Worm (Caenorhabditis elegans) whole organism, young adult: Measurements from ENCODE around the gene gpa-4.

Experiments used
- B0035.1 ChIP-seq: sonication (generic microtip); optimal IDR thresholded peaks from 2 replicates; lab custom pipeline; 2016; ENCODE audit warnings: missing genetic modification characterization, mild to moderate bottlenecking, missing compliant biosample characterization, missing genotype, missing genetic modification reagents
- C17E4.6 ChIP-seq: fragments of 200-800 bp; sonication (Bioruptor generic); IDR thresholded peaks from 2 replicates; pipeline ENCODE4 v1.3.6; 2022; ENCODE audit warnings: missing genetic modification reagents, missing genetic modification characterization, missing compliant biosample characterization
- F23B12.7 ChIP-seq: sonication (generic microtip); optimal IDR thresholded peaks from 2 replicates; lab custom pipeline; 2017; ENCODE audit warnings: missing genetic modification characterization, mild to moderate bottlenecking, missing compliant biosample characterization, antibody characterized with exemption, moderate library complexity; ENCODE audit not compliant: insufficient read depth
- F33H1.4 ChIP-seq: fragments of 200-800 bp; sonication (Bioruptor generic); IDR thresholded peaks from 2 replicates; pipeline ENCODE4 v1.3.6; 2022; ENCODE audit warnings: missing genetic modification reagents, missing genetic modification characterization, missing compliant biosample characterization
- F37B4.10 ChIP-seq: fragments of 200-800 bp; sonication (Bioruptor generic); IDR thresholded peaks from 2 replicates; pipeline ENCODE4 v1.3.6; 2022; ENCODE audit warnings: missing genetic modification characterization, missing compliant biosample characterization
- F49E8.2 ChIP-seq: sonication (generic microtip); optimal IDR thresholded peaks from 3 replicates; lab custom pipeline; 2017; ENCODE audit warnings: missing genetic modification characterization, mild to moderate bottlenecking, missing compliant biosample characterization, antibody characterized with exemption, moderate library complexity; ENCODE audit not compliant: insufficient read depth
- F52B5.7 ChIP-seq: sonication (generic microtip); optimal IDR thresholded peaks from 2 replicates; lab custom pipeline; 2016; ENCODE audit warnings: mild to moderate bottlenecking, missing genetic modification characterization, missing compliant biosample characterization
- F57A8.1 ChIP-seq: fragments of 200-800 bp; sonication (Bioruptor generic); optimal IDR thresholded peaks from 2 replicates; lab custom pipeline; 2018; ENCODE audit warnings: mild to moderate bottlenecking, missing genetic modification characterization, moderate library complexity, missing compliant biosample characterization
- F57C9.4 ChIP-seq: sonication (generic microtip); optimal IDR thresholded peaks from 2 replicates; lab custom pipeline; 2017; ENCODE audit warnings: mild to moderate bottlenecking, missing genetic modification characterization, missing compliant biosample characterization
- K11D2.4 ChIP-seq: fragments of 200-800 bp; sonication (Bioruptor generic); IDR thresholded peaks from 2 replicates; pipeline ENCODE4 v1.3.6; 2022; ENCODE audit warnings: missing genetic modification reagents, missing genetic modification characterization, missing compliant biosample characterization
- T26A5.8 ChIP-seq: sonication (generic microtip); optimal IDR thresholded peaks from 2 replicates; lab custom pipeline; 2016; ENCODE audit warnings: missing genetic modification characterization, missing compliant biosample characterization
- Y67H2A.10 ChIP-seq: fragments of 200-800 bp; sonication (Bioruptor generic); conservative IDR thresholded peaks from 2 replicates; pipeline ENCODE4 v1.3.6; 2022; ENCODE audit warnings: missing genetic modification reagents, missing genetic modification characterization, missing compliant biosample characterization
- Y79H2A.3 ChIP-seq: fragments of 200-800 bp; sonication (Bioruptor generic); conservative IDR thresholded peaks from 2 replicates; pipeline ENCODE4 v1.3.6; 2022; ENCODE audit warnings: missing genetic modification reagents, missing genetic modification characterization, missing compliant biosample characterization
- ZK185.1 ChIP-seq: sonication (generic microtip); optimal IDR thresholded peaks from 2 replicates; lab custom pipeline; 2016; ENCODE audit warnings: mild to moderate bottlenecking, missing genetic modification characterization, missing compliant biosample characterization; ENCODE audit not compliant: poor library complexity, severe bottlenecking
- akir-1 ChIP-seq: fragments of 200-800 bp; sonication (Bioruptor generic); optimal IDR thresholded peaks from 2 replicates; lab custom pipeline; 2018; ENCODE audit warnings: mild to moderate bottlenecking, missing genetic modification characterization, moderate library complexity, missing compliant biosample characterization
- aptf-2 ChIP-seq: fragments of 200-800 bp; sonication (Bioruptor generic); conservative IDR thresholded peaks from 2 replicates; pipeline ENCODE4 v1.3.6; 2022; ENCODE audit warnings: missing genetic modification reagents, missing genetic modification characterization, missing compliant biosample characterization
- aptf-3 ChIP-seq: fragments of 200-800 bp; sonication (Bioruptor generic); IDR thresholded peaks from 2 replicates; pipeline ENCODE4 v1.3.6; 2022; ENCODE audit warnings: missing genetic modification characterization, missing compliant biosample characterization
- attf-3 ChIP-seq: fragments of 200-800 bp; sonication (Bioruptor generic); conservative IDR thresholded peaks from 2 replicates; pipeline ENCODE4 v1.3.6; 2022; ENCODE audit warnings: missing genetic modification reagents, missing genetic modification characterization, missing compliant biosample characterization
- cebp-2 ChIP-seq: fragments of 200-800 bp; sonication (Bioruptor generic); IDR thresholded peaks from 2 replicates; pipeline ENCODE4 v1.3.6; 2022; ENCODE audit warnings: missing genetic modification characterization, missing compliant biosample characterization
- ceh-100 ChIP-seq: fragments of 200-800 bp; sonication (Bioruptor generic); IDR thresholded peaks from 2 replicates; pipeline ENCODE4 v1.3.6; 2022; ENCODE audit warnings: missing genetic modification reagents, missing genetic modification characterization, missing compliant biosample characterization
- ceh-27 ChIP-seq: fragments of 200-800 bp; sonication (Bioruptor generic); optimal IDR thresholded peaks from 2 replicates; lab custom pipeline; 2018; ENCODE audit warnings: mild to moderate bottlenecking, missing genetic modification characterization, moderate library complexity, missing compliant biosample characterization
- die-1 ChIP-seq: sonication (generic microtip); optimal IDR thresholded peaks from 2 replicates; lab custom pipeline; 2016; ENCODE audit warnings: missing genotype, mild to moderate bottlenecking, missing genetic modification characterization, missing compliant biosample characterization
- dox-1 ChIP-seq: fragments of 200-800 bp; sonication (Bioruptor generic); IDR thresholded peaks from 2 replicates; pipeline ENCODE4 v1.3.6; 2022; ENCODE audit warnings: missing genetic modification reagents, missing genetic modification characterization, missing compliant biosample characterization
- egl-18 ChIP-seq: fragments of 200-800 bp; sonication (Bioruptor generic); IDR thresholded peaks from 2 replicates; pipeline ENCODE4 v1.3.6; 2022; ENCODE audit warnings: missing genetic modification reagents, missing genetic modification characterization, missing compliant biosample characterization
- gei-17 ChIP-seq: fragments of 200-800 bp; sonication (Bioruptor generic); optimal IDR thresholded peaks from 2 replicates; lab custom pipeline; 2018; ENCODE audit warnings: mild to moderate bottlenecking, missing genetic modification characterization, missing compliant biosample characterization
- hmg-20 ChIP-seq: fragments of 200-800 bp; sonication (Bioruptor generic); IDR thresholded peaks from 2 replicates; pipeline ENCODE4 v1.3.6; 2022; ENCODE audit warnings: missing genetic modification reagents, missing genetic modification characterization, missing compliant biosample characterization
- hrde-1 ChIP-seq: sonication (generic microtip); optimal IDR thresholded peaks from 2 replicates; lab custom pipeline; 2016; ENCODE audit warnings: missing genetic modification characterization, mild to moderate bottlenecking, missing compliant biosample characterization, moderate library complexity, missing genotype, missing genetic modification reagents, borderline replicate concordance
- hsf-1 ChIP-seq: fragments of 200-800 bp; sonication (Bioruptor generic); IDR thresholded peaks from 2 replicates; pipeline ENCODE4 v1.3.6; 2022; ENCODE audit warnings: missing genetic modification reagents, missing genetic modification characterization, missing compliant biosample characterization
- let-607 ChIP-seq, 2 experiments: fragments of 200-800 bp in 1 of 2; sonication (Bioruptor generic) in 1 of 2; sonication (generic microtip) in 1 of 2; optimal IDR thresholded peaks; 2 replicates each; lab custom pipeline; 2016 to 2018; ENCODE audit warnings: mild to moderate bottlenecking in 2 of 2, missing compliant biosample characterization in 2 of 2, missing genetic modification characterization in 2 of 2, moderate library complexity in 2 of 2, missing genotype in 1 of 2
- lin-35 ChIP-seq, 3 experiments: fragments of 150-350 bp in 2 of 3; sonication (generic microtip) in 1 of 3; optimal IDR thresholded peaks; 2 replicates each; lab custom pipeline; 2014 to 2018; ENCODE audit warnings: missing biosample characterization in 3 of 3, missing genetic modification characterization in 3 of 3, missing genetic modification reagents in 3 of 3
- lin-54 ChIP-seq: fragments of 200-800 bp; sonication (Bioruptor generic); optimal IDR thresholded peaks from 2 replicates; lab custom pipeline; 2018; ENCODE audit warnings: mild to moderate bottlenecking, missing genetic modification characterization, missing compliant biosample characterization
- lsy-27 ChIP-seq: sonication (generic microtip); optimal IDR thresholded peaks from 2 replicates; lab custom pipeline; 2017; ENCODE audit warnings: missing genetic modification characterization, mild to moderate bottlenecking, missing compliant biosample characterization, antibody characterized with exemption, missing genotype, borderline replicate concordance; ENCODE audit not compliant: insufficient read depth
- madf-10 ChIP-seq: sonication (generic microtip); optimal IDR thresholded peaks from 2 replicates; lab custom pipeline; 2016; ENCODE audit warnings: mild to moderate bottlenecking, missing genetic modification characterization, missing compliant biosample characterization
- mes-4 ChIP-seq: sonication (generic microtip); optimal IDR thresholded peaks from 2 replicates; lab custom pipeline; 2016; ENCODE audit warnings: missing genotype, missing genetic modification characterization, missing compliant biosample characterization
- mxl-1 ChIP-seq: sonication (generic microtip); optimal IDR thresholded peaks from 2 replicates; lab custom pipeline; 2016; ENCODE audit warnings: missing genetic modification characterization, missing compliant biosample characterization
- nhr-120 ChIP-seq: fragments of 200-800 bp; sonication (Bioruptor generic); IDR thresholded peaks from 2 replicates; pipeline ENCODE4 v1.3.6; 2022; ENCODE audit warnings: missing genetic modification characterization, missing compliant biosample characterization
- nhr-80 ChIP-seq: sonication (generic microtip); optimal IDR thresholded peaks from 2 replicates; lab custom pipeline; 2016; ENCODE audit warnings: missing genetic modification characterization, missing compliant biosample characterization
- snpc-1.1 ChIP-seq: sonication (generic microtip); optimal IDR thresholded peaks from 2 replicates; lab custom pipeline; 2017; ENCODE audit warnings: missing genetic modification characterization, mild to moderate bottlenecking, missing compliant biosample characterization, antibody characterized with exemption, moderate library complexity, missing genotype, missing genetic modification reagents; ENCODE audit not compliant: insufficient read depth
- tbp1 ChIP-seq: fragments of 200-800 bp; sonication (Bioruptor generic); optimal IDR thresholded peaks from 2 replicates; lab custom pipeline; 2018; ENCODE audit warnings: mild to moderate bottlenecking, missing genetic modification characterization, missing compliant biosample characterization
- tbx-9 ChIP-seq: sonication (generic microtip); optimal IDR thresholded peaks from 2 replicates; lab custom pipeline; 2016; ENCODE audit warnings: borderline replicate concordance, missing genetic modification characterization, inconsistent platforms, missing compliant biosample characterization
- tlf-1 ChIP-seq: fragments of 200-800 bp; sonication (Bioruptor generic); optimal IDR thresholded peaks from 2 replicates; lab custom pipeline; 2018; ENCODE audit warnings: mild to moderate bottlenecking, missing genetic modification characterization, missing compliant biosample characterization
- unc-130 ChIP-seq: sonication (generic microtip); optimal IDR thresholded peaks from 2 replicates; lab custom pipeline; 2016; ENCODE audit warnings: missing genetic modification reagents, missing genetic modification characterization, missing compliant biosample characterization
- ztf-22 ChIP-seq: fragments of 200-800 bp; sonication (Bioruptor generic); optimal IDR thresholded peaks from 2 replicates; lab custom pipeline; 2018; ENCODE audit warnings: mild to moderate bottlenecking, missing genetic modification characterization, moderate library complexity, missing compliant biosample characterization

gpa-4 gene

DNA sequence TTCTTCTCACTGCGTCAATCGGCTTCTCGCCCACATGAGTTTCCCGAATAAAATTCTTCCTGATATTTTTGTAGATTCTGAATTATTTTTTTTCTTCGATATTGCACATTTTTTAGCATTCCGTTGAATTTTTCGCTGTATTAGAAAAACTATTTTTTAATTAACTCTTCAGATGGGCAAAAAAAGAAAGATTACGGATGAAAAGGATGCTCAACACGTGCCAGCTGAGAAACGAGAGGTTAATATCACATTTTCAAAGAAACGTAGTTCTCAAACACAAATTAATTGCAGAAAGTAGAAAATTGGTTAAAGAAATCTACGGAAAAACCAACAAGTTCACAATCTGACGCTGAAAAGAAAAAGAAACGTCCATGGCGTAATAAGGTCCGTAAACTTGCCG lies 5.1 kb upstream of the gpa-4 start, which contains the start of gene rrp-8 (continued):
- TF ChIP-seq let-607 (tag; optimal IDR thresholded peaks at IDR 0.05; lab: Kevin White, UChicago) = no peak
- TF ChIP-seq F52B5.7 = no peak
- no peak for TF ChIP-seq unc-130
- TF ChIP-seq tbp1 (GFP tag; lab: Kevin White, UChicago) = no peak
- TF ChIP-seq ceh-27 = no peak
- TF ChIP-seq attf-3 (GFP tag; lab: Robert Waterston, UW) = no peak
- no peak for TF ChIP-seq nhr-120
- TF ChIP-seq dox-1 (GFP tag; lab: Robert Waterston, UW) = no peak
- TF ChIP-seq hrde-1 = peak; percentile 66
- TF ChIP-seq F23B12.7 (tag; lab: Kevin White, UChicago) = no peak
- no peak for TF ChIP-seq cebp-2 (GFP tag; lab: Robert Waterston, UW)
- no peak for TF ChIP-seq F37B4.10 (GFP tag; lab: Robert Waterston, UW)
- TF ChIP-seq Y67H2A.10 (GFP tag; lab: Robert Waterston, UW) = no peak
- no peak for TF ChIP-seq die-1 (tag; lab: Kevin White, UChicago)

DNA sequence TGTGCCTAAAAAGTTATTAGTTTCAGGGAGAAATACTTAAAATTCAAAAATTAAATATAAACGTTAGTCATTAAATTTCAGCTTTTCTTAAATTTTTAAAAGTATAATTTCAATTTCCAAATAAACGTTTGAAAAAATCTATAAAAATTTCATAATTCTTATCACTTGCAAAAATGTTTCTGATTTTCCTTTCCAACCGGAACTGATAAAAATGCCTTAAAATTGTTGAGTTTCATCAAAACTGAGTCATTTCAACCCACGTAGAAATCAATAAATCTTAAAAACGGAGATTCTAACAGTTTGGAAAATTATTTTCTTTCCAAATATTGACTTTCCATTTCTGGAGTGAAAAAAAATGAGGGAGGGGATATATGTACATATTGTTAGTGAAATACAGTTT lies 7.4 kb downstream of the gpa-4 start:
- TF ChIP-seq akir-1 (GFP tag; lab: Kevin White, UChicago) (no peak), C17E4.6 (GFP tag; lab: Robert Waterston, UW) (no peak), K11D2.4 (GFP tag; lab: Robert Waterston, UW) (no peak), ZK185.1 (tag; lab: Kevin White, UChicago) (no peak), die-1 (tag; lab: Kevin White, UChicago) (no peak), hmg-20 (GFP tag; lab: Robert Waterston, UW) (no peak), nhr-80 (tag; lab: Kevin White, UChicago) (peak; percentile 19)

DNA sequence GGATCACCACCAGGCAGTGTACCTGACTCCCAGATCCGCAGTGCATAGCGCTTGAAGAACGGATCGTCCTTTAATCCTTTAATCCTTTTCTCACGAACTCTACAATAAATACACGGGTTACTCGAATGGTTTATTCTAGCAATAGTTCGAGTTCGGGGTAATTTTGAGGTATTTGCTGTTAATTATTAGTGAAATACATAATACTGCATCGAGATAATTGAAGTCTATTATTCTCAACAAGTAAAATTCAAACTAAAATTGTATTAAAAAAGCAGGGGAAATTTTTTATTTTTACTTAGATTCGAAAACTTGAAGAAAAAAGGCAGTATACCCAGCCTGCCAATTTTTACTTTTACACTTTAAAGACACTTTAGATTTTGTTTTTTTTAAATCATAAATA lies 8.4 kb downstream of the gpa-4 start, which contains the start of gene kgb-1:
TSS of gene kgb-1 (minus strand) at position 101 of the 400 bp plus-strand sequence.
- no peak for TF ChIP-seq snpc-1.1 (tag; lab: Kevin White, UChicago)
- no peak for TF ChIP-seq egl-18 (GFP tag; lab: Robert Waterston, UW)

DNA sequence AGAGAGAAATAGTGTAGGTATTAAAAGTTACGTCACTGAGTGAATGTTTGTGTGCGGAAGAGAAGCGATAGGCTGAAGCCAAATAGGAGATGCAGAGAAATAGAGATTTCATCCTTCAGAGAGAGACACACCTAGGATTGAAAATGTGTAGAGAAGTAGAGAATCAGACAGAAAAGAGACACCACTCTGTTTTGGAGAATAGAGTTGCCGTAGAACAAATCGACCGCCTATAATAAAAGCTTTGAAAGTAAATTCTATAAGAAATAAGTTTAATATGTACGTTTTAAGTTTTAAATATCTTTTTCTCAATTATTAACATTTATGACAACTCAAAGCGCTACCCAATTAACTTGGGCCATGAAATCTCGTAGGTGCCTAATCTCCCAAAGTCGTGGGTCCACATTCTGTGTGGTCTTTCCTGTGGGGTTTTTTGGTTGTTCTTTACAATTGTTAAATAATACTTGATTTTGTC lies 9.0 kb downstream of the gpa-4 start, which contains the start of gene T07A9.12:
TSS of gene T07A9.12 (plus strand) at position 448 of the 472 bp plus-strand sequence.
- TF ChIP-seq F57A8.1 (GFP tag; lab: Kevin White, UChicago) (no peak), aptf-2 (no peak), ztf-22 (GFP tag; lab: Kevin White, UChicago) (no peak), F57C9.4 (tag; lab: Kevin White, UChicago) (no peak), gei-17 (GFP tag; lab: Kevin White, UChicago) (no peak), tlf-1 (no peak), ceh-100 (GFP tag; lab: Robert Waterston, UW) (peak; percentile 90), let-607 (tag; optimal IDR thresholded peaks at IDR 0.05; lab: Kevin White, UChicago) (peak in 1 of 2 experiments; percentile 32), T26A5.8 (tag; lab: Kevin White, UChicago) (no peak), tbx-9 (tag; lab: Kevin White, UChicago) (no peak), mxl-1 (tag; lab: Kevin White, UChicago) (no peak), lin-35 (GFP tag; optimal IDR thresholded peaks at IDR 0.05; lab: Kevin White, UChicago) (peak in 1 of 3 experiments; percentile 39), F49E8.2 (tag; lab: Kevin White, UChicago) (no peak), aptf-3 (no peak), lin-54 (GFP tag; lab: Kevin White, UChicago) (peak; percentile 2), F37B4.10 (GFP tag; lab: Robert Waterston, UW) (no peak), madf-10 (peak; percentile 32), lsy-27 (tag; lab: Kevin White, UChicago) (no peak), hsf-1 (GFP tag; lab: Robert Waterston, UW) (no peak), mes-4 (tag; lab: Kevin White, UChicago) (no peak), F33H1.4 (no peak), F52B5.7 (no peak), Y79H2A.3 (GFP tag; lab: Robert Waterston, UW) (no peak), B0035.1 (tag; lab: Kevin White, UChicago) (no peak)
